Worm (Caenorhabditis elegans) whole organism, young adult: ENCODE results near the gene rha-2.
A peak's percentile ranks its signal among the peaks of the same experiment; 100 is the strongest.

Experiments used
- C17E4.6 ChIP-seq: fragments of 200-800 bp; sonication (Bioruptor generic); IDR thresholded peaks from 2 replicates; pipeline ENCODE4 v1.3.6; 2022; ENCODE audit warnings: missing genetic modification reagents, missing genetic modification characterization, missing compliant biosample characterization
- F23B12.7 ChIP-seq: sonication (generic microtip); optimal IDR thresholded peaks from 2 replicates; lab custom pipeline; 2017; ENCODE audit warnings: missing genetic modification characterization, mild to moderate bottlenecking, missing compliant biosample characterization, antibody characterized with exemption, moderate library complexity; ENCODE audit not compliant: insufficient read depth
- F49E8.2 ChIP-seq: sonication (generic microtip); optimal IDR thresholded peaks from 3 replicates; lab custom pipeline; 2017; ENCODE audit warnings: missing genetic modification characterization, mild to moderate bottlenecking, missing compliant biosample characterization, antibody characterized with exemption, moderate library complexity; ENCODE audit not compliant: insufficient read depth
- F52B5.7 ChIP-seq: sonication (generic microtip); optimal IDR thresholded peaks from 2 replicates; lab custom pipeline; 2016; ENCODE audit warnings: mild to moderate bottlenecking, missing genetic modification characterization, missing compliant biosample characterization
- F57A8.1 ChIP-seq: fragments of 200-800 bp; sonication (Bioruptor generic); optimal IDR thresholded peaks from 2 replicates; lab custom pipeline; 2018; ENCODE audit warnings: mild to moderate bottlenecking, missing genetic modification characterization, moderate library complexity, missing compliant biosample characterization
- K12H6.12 ChIP-seq: fragments of 200-800 bp; sonication (Bioruptor generic); optimal IDR thresholded peaks from 2 replicates; lab custom pipeline; 2018; ENCODE audit warnings: mild to moderate bottlenecking, missing genetic modification characterization, missing compliant biosample characterization
- Y53F4B.3 ChIP-seq: fragments of 200-800 bp; sonication (Bioruptor generic); IDR thresholded peaks from 2 replicates; pipeline ENCODE4 v1.3.6; 2022; ENCODE audit warnings: missing genetic modification reagents, missing genetic modification characterization, missing compliant biosample characterization
- atf-7 ChIP-seq: sonication (generic microtip); optimal IDR thresholded peaks from 2 replicates; lab custom pipeline; 2017; ENCODE audit warnings: mild to moderate bottlenecking, missing genetic modification characterization, missing compliant biosample characterization
- attf-5 ChIP-seq: fragments of 200-800 bp; sonication (Bioruptor generic); optimal IDR thresholded peaks from 2 replicates; lab custom pipeline; 2018; ENCODE audit warnings: mild to moderate bottlenecking, missing genetic modification characterization, missing compliant biosample characterization
- bed-1 ChIP-seq: fragments of 200-800 bp; sonication (Bioruptor generic); IDR thresholded peaks from 2 replicates; pipeline ENCODE4 v1.3.6; 2022; ENCODE audit warnings: missing genetic modification reagents, missing genetic modification characterization, missing compliant biosample characterization
- ccch-3 ChIP-seq: fragments of 200-800 bp; sonication (Bioruptor generic); optimal IDR thresholded peaks from 2 replicates; lab custom pipeline; 2018; ENCODE audit warnings: mild to moderate bottlenecking, missing genetic modification characterization, missing compliant biosample characterization
- cebp-1 ChIP-seq, 2 experiments: fragments of 200-800 bp in 1 of 2; sonication (Bioruptor generic) in 1 of 2; sonication (generic microtip) in 1 of 2; IDR thresholded peaks in 1 of 2; optimal IDR thresholded peaks in 1 of 2; 2 replicates each; pipeline versions ENCODE4 v1.3.6 to Lab custom; 2017 to 2022; ENCODE audit warnings: missing compliant biosample characterization in 2 of 2, missing genetic modification characterization in 2 of 2, mild to moderate bottlenecking in 1 of 2, missing genetic modification reagents in 1 of 2, moderate library complexity in 1 of 2
- ceh-79 ChIP-seq: sonication (generic microtip); optimal IDR thresholded peaks from 2 replicates; lab custom pipeline; 2017; ENCODE audit warnings: mild to moderate bottlenecking, missing genetic modification characterization, missing compliant biosample characterization
- dpl-1 ChIP-seq: fragments of 150-350 bp; optimal IDR thresholded peaks from 2 replicates; lab custom pipeline; 2014; ENCODE audit warnings: missing biosample characterization, missing genetic modification reagents, missing genetic modification characterization
- efl-1 ChIP-seq: fragments of 150-350 bp; optimal IDR thresholded peaks from 2 replicates; lab custom pipeline; 2014; ENCODE audit warnings: missing biosample characterization, missing genetic modification reagents, missing genetic modification characterization
- ekl-4 ChIP-seq: fragments of 200-800 bp; sonication (Bioruptor generic); IDR thresholded peaks from 2 replicates; pipeline ENCODE4 v1.3.6; 2022; ENCODE audit warnings: missing genetic modification reagents, missing genetic modification characterization, missing compliant biosample characterization
- fkh-3 ChIP-seq: sonication (generic microtip); optimal IDR thresholded peaks from 2 replicates; lab custom pipeline; 2016; ENCODE audit warnings: mild to moderate bottlenecking, missing genetic modification characterization, missing compliant biosample characterization
- let-526 ChIP-seq: fragments of 200-800 bp; sonication (Bioruptor generic); IDR thresholded peaks from 2 replicates; pipeline ENCODE4 v1.3.6; 2022; ENCODE audit warnings: missing genetic modification reagents, missing genetic modification characterization, missing compliant biosample characterization
- let-607 ChIP-seq, 2 experiments: fragments of 200-800 bp in 1 of 2; sonication (Bioruptor generic) in 1 of 2; sonication (generic microtip) in 1 of 2; optimal IDR thresholded peaks; 2 replicates each; lab custom pipeline; 2016 to 2018; ENCODE audit warnings: mild to moderate bottlenecking in 2 of 2, missing compliant biosample characterization in 2 of 2, missing genetic modification characterization in 2 of 2, moderate library complexity in 2 of 2, missing genotype in 1 of 2
- lsl-1 ChIP-seq: fragments of 200-800 bp; sonication (Bioruptor generic); optimal IDR thresholded peaks from 2 replicates; lab custom pipeline; 2018; ENCODE audit warnings: mild to moderate bottlenecking, missing genetic modification characterization, moderate library complexity, missing compliant biosample characterization
- madf-3 ChIP-seq: fragments of 200-800 bp; sonication (Bioruptor generic); IDR thresholded peaks from 2 replicates; pipeline ENCODE4 v1.3.6; 2022; ENCODE audit warnings: missing genetic modification reagents, missing genetic modification characterization, missing compliant biosample characterization
- madf-6 ChIP-seq: fragments of 200-800 bp; sonication (Bioruptor generic); IDR thresholded peaks from 2 replicates; pipeline ENCODE4 v1.3.6; 2022; ENCODE audit warnings: missing genetic modification reagents, missing genetic modification characterization, missing compliant biosample characterization
- mes-4 ChIP-seq: sonication (generic microtip); optimal IDR thresholded peaks from 2 replicates; lab custom pipeline; 2016; ENCODE audit warnings: missing genotype, missing genetic modification characterization, missing compliant biosample characterization
- mxl-1 ChIP-seq: sonication (generic microtip); optimal IDR thresholded peaks from 2 replicates; lab custom pipeline; 2016; ENCODE audit warnings: missing genetic modification characterization, missing compliant biosample characterization
- nhr-27 ChIP-seq: fragments of 200-800 bp; sonication (Bioruptor generic); optimal IDR thresholded peaks from 2 replicates; lab custom pipeline; 2018; ENCODE audit warnings: mild to moderate bottlenecking, missing genetic modification characterization, moderate library complexity, missing compliant biosample characterization
- nhr-90 ChIP-seq: sonication (generic microtip); optimal IDR thresholded peaks from 2 replicates; lab custom pipeline; 2016; ENCODE audit warnings: missing genotype, mild to moderate bottlenecking, missing genetic modification characterization, missing compliant biosample characterization
- pbrm-1 ChIP-seq: fragments of 200-800 bp; sonication (Bioruptor generic); IDR thresholded peaks from 2 replicates; pipeline ENCODE4 v1.3.6; 2022; ENCODE audit warnings: missing genetic modification reagents, missing genetic modification characterization, missing compliant biosample characterization
- pha-4 ChIP-seq: fragments of 150-350 bp; sonication (generic microtip); optimal IDR thresholded peaks from 2 replicates; lab custom pipeline; 2014; ENCODE audit warnings: missing biosample characterization, missing genetic modification reagents, missing genetic modification characterization
- rpc-1 ChIP-seq, 2 experiments: fragments of 150-350 bp in 1 of 2; sonication (generic microtip) in 1 of 2; optimal IDR thresholded peaks; 2 replicates each; lab custom pipeline; 2014 to 2018; ENCODE audit warnings: missing biosample characterization in 1 of 2, missing genetic modification characterization in 1 of 2, missing genetic modification reagents in 1 of 2, missing genotype in 1 of 2
- sdz-38 ChIP-seq: sonication (generic microtip); optimal IDR thresholded peaks from 2 replicates; lab custom pipeline; 2016; ENCODE audit warnings: missing genotype, missing genetic modification characterization, missing compliant biosample characterization
- sea-2 ChIP-seq: fragments of 200-800 bp; sonication (Bioruptor generic); IDR thresholded peaks from 2 replicates; pipeline ENCODE4 v1.3.6; 2022; ENCODE audit warnings: missing genetic modification characterization, missing compliant biosample characterization
- snpc-1.1 ChIP-seq: sonication (generic microtip); optimal IDR thresholded peaks from 2 replicates; lab custom pipeline; 2017; ENCODE audit warnings: missing genetic modification characterization, mild to moderate bottlenecking, missing compliant biosample characterization, antibody characterized with exemption, moderate library complexity, missing genotype, missing genetic modification reagents; ENCODE audit not compliant: insufficient read depth
- snpc-3.4 ChIP-seq: sonication (generic microtip); optimal IDR thresholded peaks from 2 replicates; lab custom pipeline; 2017; ENCODE audit warnings: missing genetic modification characterization, mild to moderate bottlenecking, missing compliant biosample characterization, antibody characterized with exemption, moderate library complexity, missing genotype, missing genetic modification reagents
- snpc-4 ChIP-seq, 5 experiments: fragments of 150-350 bp in 1 of 5; sonication (generic microtip) in 4 of 5; optimal IDR thresholded peaks; 2 replicates each; lab custom pipeline; 2014 to 2018; ENCODE audit warnings: missing genetic modification characterization in 5 of 5, missing biosample characterization in 3 of 5, antibody characterized with exemption in 2 of 5, mild to moderate bottlenecking in 2 of 5, missing compliant biosample characterization in 2 of 5, missing genotype in 2 of 5, moderate library complexity in 2 of 5, missing genetic modification reagents in 1 of 5
- somi-1 ChIP-seq: fragments of 200-800 bp; sonication (Bioruptor generic); optimal IDR thresholded peaks from 2 replicates; lab custom pipeline; 2018; ENCODE audit warnings: mild to moderate bottlenecking, missing genetic modification characterization, missing compliant biosample characterization
- unc-130 ChIP-seq: sonication (generic microtip); optimal IDR thresholded peaks from 2 replicates; lab custom pipeline; 2016; ENCODE audit warnings: missing genetic modification reagents, missing genetic modification characterization, missing compliant biosample characterization
- xnd-1 ChIP-seq: sonication (generic microtip); optimal IDR thresholded peaks from 2 replicates; lab custom pipeline; 2016; ENCODE audit warnings: missing genotype, missing genetic modification reagents, missing genetic modification characterization, missing compliant biosample characterization
- ztf-6 ChIP-seq: fragments of 200-800 bp; sonication (Bioruptor generic); IDR thresholded peaks from 2 replicates; pipeline ENCODE4 v1.3.6; 2022; ENCODE audit warnings: missing genetic modification reagents, missing genetic modification characterization, missing compliant biosample characterization

The rha-2 gene

ce11 chrIII:8639188-8639795, 24.9 kb upstream of the rha-2 start, which contains the start of gene fip-1 (continued):
- TF ChIP-seq pha-4 (tag; lab: Kevin White, UChicago) (no peak), nhr-27 (peak; percentile 52), K12H6.12 (tag; lab: Kevin White, UChicago) (no peak), nhr-90 (tag; lab: Kevin White, UChicago) (peak; percentile 72), F23B12.7 (tag; lab: Kevin White, UChicago) (peak; percentile 59), F49E8.2 (tag; lab: Kevin White, UChicago) (peak; percentile 62), let-607 (tag; optimal IDR thresholded peaks at IDR 0.05; lab: Kevin White, UChicago) (peak in 1 of 2 experiments; percentile 16), attf-5 (GFP tag; lab: Kevin White, UChicago) (no peak), cebp-1 (GFP tag; IDR thresholded peaks at IDR 0.05; lab: Robert Waterston, UW) (no peak), cebp-1 (tag; optimal IDR thresholded peaks at IDR 0.05; lab: Kevin White, UChicago) (no peak), snpc-3.4 (tag; lab: Kevin White, UChicago) (peak; percentile 58), C17E4.6 (GFP tag; lab: Robert Waterston, UW) (no peak), let-526 (GFP tag; lab: Robert Waterston, UW) (no peak), sea-2 (GFP tag; lab: Robert Waterston, UW) (no peak), ceh-79 (tag; lab: Kevin White, UChicago) (no peak), efl-1 (GFP tag; lab: Kevin White, UChicago) (no peak), sdz-38 (tag; lab: Kevin White, UChicago) (no peak), ccch-3 (GFP tag; lab: Kevin White, UChicago) (no peak), unc-130 (GFP tag; lab: Kevin White, UChicago) (no peak), mes-4 (peak; percentile 53), F57A8.1 (GFP tag; lab: Kevin White, UChicago) (no peak), lsl-1 (GFP tag; lab: Kevin White, UChicago) (peak; percentile 50), ekl-4 (GFP tag; lab: Robert Waterston, UW) (peak; percentile 74), fkh-3 (no peak), snpc-1.1 (tag; lab: Kevin White, UChicago) (no peak), dpl-1 (GFP tag; lab: Kevin White, UChicago) (no peak), atf-7 (no peak), pbrm-1 (GFP tag; lab: Robert Waterston, UW) (peak; percentile 66), madf-3 (GFP tag; lab: Robert Waterston, UW) (no peak), ztf-6 (0 out of 2 replicates have a peak, but pooled peaks have one; percentile 11), rpc-1 (optimal IDR thresholded peaks at IDR 0.05; lab: Kevin White, UChicago) (peak; percentile 90), rpc-1 (tag; optimal IDR thresholded peaks at IDR 0.05; lab: Kevin White, UChicago) (peak; percentile 93), xnd-1 (tag; lab: Kevin White, UChicago) (no peak), F52B5.7 (no peak), Y53F4B.3 (GFP tag; lab: Robert Waterston, UW) (no peak)

ce11 chrIII:8636803-8637202, 22.4 kb upstream of the rha-2 start:
- TF ChIP-seq madf-6 (GFP tag; lab: Robert Waterston, UW) (no peak), snpc-4 (GFP tag; optimal IDR thresholded peaks at IDR 0.05; lab: Kevin White, UChicago) (no peak), snpc-4 (tag; optimal IDR thresholded peaks at IDR 0.05; lab: Kevin White, UChicago) (no peak), somi-1 (GFP tag; lab: Kevin White, UChicago) (no peak), bed-1 (no peak), mxl-1 (no peak)
- TF ChIP-seq, all 124 proteins: peak for 0
